Worm (Caenorhabditis elegans) whole organism, young adult: Measurements from ENCODE around the gene nlr-1.
A peak's percentile ranks its signal among the peaks of the same experiment; 100 is the strongest.

Source experiments
- F49E8.2 ChIP-seq: sonication (generic microtip); optimal IDR thresholded peaks from 3 replicates; lab custom pipeline; 2017; ENCODE audit warnings: missing genetic modification characterization, mild to moderate bottlenecking, missing compliant biosample characterization, antibody characterized with exemption, moderate library complexity; ENCODE audit not compliant: insufficient read depth
- F55B11.4 ChIP-seq: sonication (generic microtip); optimal IDR thresholded peaks from 2 replicates; lab custom pipeline; 2016; ENCODE audit warnings: missing compliant biosample characterization, missing genetic modification characterization, borderline replicate concordance; ENCODE audit not compliant: insufficient read depth
- F57C9.4 ChIP-seq: sonication (generic microtip); optimal IDR thresholded peaks from 2 replicates; lab custom pipeline; 2017; ENCODE audit warnings: mild to moderate bottlenecking, missing genetic modification characterization, missing compliant biosample characterization
- K11D2.4 ChIP-seq: fragments of 200-800 bp; sonication (Bioruptor generic); IDR thresholded peaks from 2 replicates; pipeline ENCODE4 v1.3.6; 2022; ENCODE audit warnings: missing genetic modification reagents, missing genetic modification characterization, missing compliant biosample characterization
- T07F8.4 ChIP-seq: sonication (generic microtip); optimal IDR thresholded peaks from 2 replicates; lab custom pipeline; 2016; ENCODE audit warnings: mild to moderate bottlenecking, missing genetic modification characterization, moderate library complexity, missing compliant biosample characterization
- Y79H2A.3 ChIP-seq: fragments of 200-800 bp; sonication (Bioruptor generic); conservative IDR thresholded peaks from 2 replicates; pipeline ENCODE4 v1.3.6; 2022; ENCODE audit warnings: missing genetic modification reagents, missing genetic modification characterization, missing compliant biosample characterization
- ZK185.1 ChIP-seq: sonication (generic microtip); optimal IDR thresholded peaks from 2 replicates; lab custom pipeline; 2016; ENCODE audit warnings: mild to moderate bottlenecking, missing genetic modification characterization, missing compliant biosample characterization; ENCODE audit not compliant: poor library complexity, severe bottlenecking
- ama-1 ChIP-seq, 3 experiments: fragments of 150-350 bp in 1 of 3; sonication (generic microtip) in 2 of 3; optimal IDR thresholded peaks; 2 replicates each; lab custom pipeline; 2014 to 2018; ENCODE audit warnings: missing biosample characterization in 2 of 3, missing genetic modification characterization in 2 of 3, missing genetic modification reagents in 2 of 3
- athp-1 ChIP-seq: sonication (generic microtip); optimal IDR thresholded peaks from 2 replicates; lab custom pipeline; 2017; ENCODE audit warnings: mild to moderate bottlenecking, missing genetic modification characterization, missing compliant biosample characterization
- attf-5 ChIP-seq: fragments of 200-800 bp; sonication (Bioruptor generic); optimal IDR thresholded peaks from 2 replicates; lab custom pipeline; 2018; ENCODE audit warnings: mild to moderate bottlenecking, missing genetic modification characterization, missing compliant biosample characterization
- attf-6 ChIP-seq: fragments of 200-800 bp; sonication (Bioruptor generic); IDR thresholded peaks from 2 replicates; pipeline ENCODE4 v1.3.6; 2022; ENCODE audit warnings: missing genetic modification reagents, missing genetic modification characterization, missing compliant biosample characterization
- bed-2 ChIP-seq: fragments of 200-800 bp; sonication (Bioruptor generic); IDR thresholded peaks from 2 replicates; pipeline ENCODE4 v1.3.6; 2022; ENCODE audit warnings: missing genetic modification reagents, missing genetic modification characterization, missing compliant biosample characterization
- cebp-1 ChIP-seq, 2 experiments: fragments of 200-800 bp in 1 of 2; sonication (Bioruptor generic) in 1 of 2; sonication (generic microtip) in 1 of 2; IDR thresholded peaks in 1 of 2; optimal IDR thresholded peaks in 1 of 2; 2 replicates each; pipeline versions ENCODE4 v1.3.6 to Lab custom; 2017 to 2022; ENCODE audit warnings: missing compliant biosample characterization in 2 of 2, missing genetic modification characterization in 2 of 2, mild to moderate bottlenecking in 1 of 2, missing genetic modification reagents in 1 of 2, moderate library complexity in 1 of 2
- chd-7 ChIP-seq: sonication (generic microtip); optimal IDR thresholded peaks from 2 replicates; lab custom pipeline; 2016; ENCODE audit warnings: mild to moderate bottlenecking, missing genetic modification characterization, moderate library complexity, missing compliant biosample characterization
- dpff-1 ChIP-seq: sonication (generic microtip); optimal IDR thresholded peaks from 2 replicates; lab custom pipeline; 2017; ENCODE audit warnings: mild to moderate bottlenecking, missing genetic modification characterization, missing compliant biosample characterization
- egrh-3 ChIP-seq: fragments of 200-800 bp; sonication (Bioruptor generic); IDR thresholded peaks from 2 replicates; pipeline ENCODE4 v1.3.6; 2022; ENCODE audit warnings: missing genetic modification reagents, missing genetic modification characterization, missing compliant biosample characterization
- gei-17 ChIP-seq: fragments of 200-800 bp; sonication (Bioruptor generic); optimal IDR thresholded peaks from 2 replicates; lab custom pipeline; 2018; ENCODE audit warnings: mild to moderate bottlenecking, missing genetic modification characterization, missing compliant biosample characterization
- hmg-1.2 ChIP-seq: fragments of 200-800 bp; sonication (Bioruptor generic); IDR thresholded peaks from 2 replicates; pipeline ENCODE4 v1.3.6; 2022; ENCODE audit warnings: missing genetic modification reagents, missing genetic modification characterization, missing compliant biosample characterization
- hmg-20 ChIP-seq: fragments of 200-800 bp; sonication (Bioruptor generic); IDR thresholded peaks from 2 replicates; pipeline ENCODE4 v1.3.6; 2022; ENCODE audit warnings: missing genetic modification reagents, missing genetic modification characterization, missing compliant biosample characterization
- hrde-1 ChIP-seq: sonication (generic microtip); optimal IDR thresholded peaks from 2 replicates; lab custom pipeline; 2016; ENCODE audit warnings: missing genetic modification characterization, mild to moderate bottlenecking, missing compliant biosample characterization, moderate library complexity, missing genotype, missing genetic modification reagents, borderline replicate concordance
- let-607 ChIP-seq, 2 experiments: fragments of 200-800 bp in 1 of 2; sonication (Bioruptor generic) in 1 of 2; sonication (generic microtip) in 1 of 2; optimal IDR thresholded peaks; 2 replicates each; lab custom pipeline; 2016 to 2018; ENCODE audit warnings: mild to moderate bottlenecking in 2 of 2, missing compliant biosample characterization in 2 of 2, missing genetic modification characterization in 2 of 2, moderate library complexity in 2 of 2, missing genotype in 1 of 2
- lin-26 ChIP-seq: fragments of 200-800 bp; sonication (Bioruptor generic); IDR thresholded peaks from 2 replicates; pipeline ENCODE4 v1.3.6; 2022; ENCODE audit warnings: missing genetic modification reagents, missing genetic modification characterization, missing compliant biosample characterization
- lin-35 ChIP-seq, 3 experiments: fragments of 150-350 bp in 2 of 3; sonication (generic microtip) in 1 of 3; optimal IDR thresholded peaks; 2 replicates each; lab custom pipeline; 2014 to 2018; ENCODE audit warnings: missing biosample characterization in 3 of 3, missing genetic modification characterization in 3 of 3, missing genetic modification reagents in 3 of 3
- lin-54 ChIP-seq: fragments of 200-800 bp; sonication (Bioruptor generic); optimal IDR thresholded peaks from 2 replicates; lab custom pipeline; 2018; ENCODE audit warnings: mild to moderate bottlenecking, missing genetic modification characterization, missing compliant biosample characterization
- lir-1 ChIP-seq: fragments of 200-800 bp; sonication (Bioruptor generic); conservative IDR thresholded peaks from 2 replicates; pipeline ENCODE4 v1.3.6; 2022; ENCODE audit warnings: missing genetic modification reagents, missing genetic modification characterization, missing compliant biosample characterization
- lsl-1 ChIP-seq: fragments of 200-800 bp; sonication (Bioruptor generic); optimal IDR thresholded peaks from 2 replicates; lab custom pipeline; 2018; ENCODE audit warnings: mild to moderate bottlenecking, missing genetic modification characterization, moderate library complexity, missing compliant biosample characterization
- madf-10 ChIP-seq: sonication (generic microtip); optimal IDR thresholded peaks from 2 replicates; lab custom pipeline; 2016; ENCODE audit warnings: mild to moderate bottlenecking, missing genetic modification characterization, missing compliant biosample characterization
- madf-3 ChIP-seq: fragments of 200-800 bp; sonication (Bioruptor generic); IDR thresholded peaks from 2 replicates; pipeline ENCODE4 v1.3.6; 2022; ENCODE audit warnings: missing genetic modification reagents, missing genetic modification characterization, missing compliant biosample characterization
- mcd-1 ChIP-seq: fragments of 200-800 bp; sonication (Bioruptor generic); IDR thresholded peaks from 2 replicates; pipeline ENCODE4 v1.3.6; 2022; ENCODE audit warnings: missing genetic modification reagents, missing genetic modification characterization, missing compliant biosample characterization
- nfya-1 ChIP-seq: sonication (generic microtip); optimal IDR thresholded peaks from 2 replicates; lab custom pipeline; 2017; ENCODE audit warnings: antibody characterized with exemption, missing compliant biosample characterization, missing genetic modification characterization, borderline replicate concordance; ENCODE audit not compliant: insufficient read depth
- nfya-2 ChIP-seq: fragments of 200-800 bp; sonication (Bioruptor generic); IDR thresholded peaks from 2 replicates; pipeline ENCODE4 v1.3.6; 2022; ENCODE audit warnings: missing genetic modification reagents, missing genetic modification characterization, missing compliant biosample characterization
- nhr-120 ChIP-seq: fragments of 200-800 bp; sonication (Bioruptor generic); IDR thresholded peaks from 2 replicates; pipeline ENCODE4 v1.3.6; 2022; ENCODE audit warnings: missing genetic modification characterization, missing compliant biosample characterization
- nhr-179 ChIP-seq: sonication (generic microtip); optimal IDR thresholded peaks from 2 replicates; lab custom pipeline; 2016; ENCODE audit warnings: mild to moderate bottlenecking, missing genetic modification characterization, missing compliant biosample characterization
- pbrm-1 ChIP-seq: fragments of 200-800 bp; sonication (Bioruptor generic); IDR thresholded peaks from 2 replicates; pipeline ENCODE4 v1.3.6; 2022; ENCODE audit warnings: missing genetic modification reagents, missing genetic modification characterization, missing compliant biosample characterization
- repo-1 ChIP-seq: sonication (generic microtip); optimal IDR thresholded peaks from 2 replicates; lab custom pipeline; 2017; ENCODE audit warnings: mild to moderate bottlenecking, missing genetic modification characterization, missing compliant biosample characterization
- sea-2 ChIP-seq: fragments of 200-800 bp; sonication (Bioruptor generic); IDR thresholded peaks from 2 replicates; pipeline ENCODE4 v1.3.6; 2022; ENCODE audit warnings: missing genetic modification characterization, missing compliant biosample characterization
- snpc-1.1 ChIP-seq: sonication (generic microtip); optimal IDR thresholded peaks from 2 replicates; lab custom pipeline; 2017; ENCODE audit warnings: missing genetic modification characterization, mild to moderate bottlenecking, missing compliant biosample characterization, antibody characterized with exemption, moderate library complexity, missing genotype, missing genetic modification reagents; ENCODE audit not compliant: insufficient read depth
- snpc-4 ChIP-seq, 5 experiments: fragments of 150-350 bp in 1 of 5; sonication (generic microtip) in 4 of 5; optimal IDR thresholded peaks; 2 replicates each; lab custom pipeline; 2014 to 2018; ENCODE audit warnings: missing genetic modification characterization in 5 of 5, missing biosample characterization in 3 of 5, antibody characterized with exemption in 2 of 5, mild to moderate bottlenecking in 2 of 5, missing compliant biosample characterization in 2 of 5, missing genotype in 2 of 5, moderate library complexity in 2 of 5, missing genetic modification reagents in 1 of 5
- tlf-1 ChIP-seq: fragments of 200-800 bp; sonication (Bioruptor generic); optimal IDR thresholded peaks from 2 replicates; lab custom pipeline; 2018; ENCODE audit warnings: mild to moderate bottlenecking, missing genetic modification characterization, missing compliant biosample characterization
- unc-62 ChIP-seq: fragments of 150-350 bp; optimal IDR thresholded peaks from 2 replicates; lab custom pipeline; 2014; ENCODE audit warnings: missing biosample characterization, missing genetic modification reagents, missing genetic modification characterization
- xnd-1 ChIP-seq: sonication (generic microtip); optimal IDR thresholded peaks from 2 replicates; lab custom pipeline; 2016; ENCODE audit warnings: missing genotype, missing genetic modification reagents, missing genetic modification characterization, missing compliant biosample characterization
- zim-3 ChIP-seq: sonication (generic microtip); optimal IDR thresholded peaks from 2 replicates; lab custom pipeline; 2017; ENCODE audit warnings: mild to moderate bottlenecking, missing genetic modification characterization, moderate library complexity, missing compliant biosample characterization
- ztf-22 ChIP-seq: fragments of 200-800 bp; sonication (Bioruptor generic); optimal IDR thresholded peaks from 2 replicates; lab custom pipeline; 2018; ENCODE audit warnings: mild to moderate bottlenecking, missing genetic modification characterization, moderate library complexity, missing compliant biosample characterization
- ztf-3 ChIP-seq: fragments of 200-800 bp; sonication (Bioruptor generic); optimal IDR thresholded peaks from 2 replicates; lab custom pipeline; 2018; ENCODE audit warnings: mild to moderate bottlenecking, missing genetic modification characterization, missing compliant biosample characterization

nlr-1 gene

DNA sequence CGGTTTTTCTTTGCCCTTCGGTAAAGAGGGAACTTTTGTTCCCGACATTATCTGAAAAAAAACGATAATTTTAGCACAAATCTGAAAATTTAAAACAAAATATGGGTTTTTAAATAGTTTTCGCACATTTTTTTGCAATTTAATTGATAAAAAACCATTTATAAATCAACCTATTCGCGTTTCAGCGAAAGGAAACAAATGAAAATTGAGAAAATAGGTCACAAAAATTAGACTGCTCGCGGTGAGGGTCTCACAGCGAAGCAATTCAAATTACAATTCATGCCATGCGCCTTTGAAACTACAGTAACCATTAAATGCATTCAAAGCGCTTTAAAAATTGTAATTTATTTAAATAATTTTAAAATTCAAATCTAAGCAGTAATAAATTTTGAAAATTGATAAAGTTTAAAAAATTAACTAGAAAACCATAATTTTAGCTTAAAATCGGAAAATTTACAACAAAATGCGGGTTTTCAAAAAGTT, 23.9 kb downstream of the nlr-1 start, which contains the start of gene B0001.7 (continued):
- TF ChIP-seq zim-3 (tag; lab: Kevin White, UChicago) = no peak
- no peak for TF ChIP-seq gei-17
- TF ChIP-seq athp-1 (tag; lab: Kevin White, UChicago) = no peak
- no peak for TF ChIP-seq repo-1 (tag; lab: Kevin White, UChicago)
- no peak for TF ChIP-seq sea-2 (GFP tag; lab: Robert Waterston, UW)
- no peak for TF ChIP-seq lin-26 (GFP tag; lab: Robert Waterston, UW)
- TF ChIP-seq F55B11.4 = no peak
- no peak for TF ChIP-seq lin-35 (GFP tag; optimal IDR thresholded peaks at IDR 0.05; lab: Kevin White, UChicago)
- no peak for TF ChIP-seq snpc-1.1
- TF ChIP-seq lir-1 (GFP tag; lab: Robert Waterston, UW) = no peak
- no peak for TF ChIP-seq bed-2 (GFP tag; lab: Robert Waterston, UW)
- TF ChIP-seq attf-5 (GFP tag; lab: Kevin White, UChicago) = no peak
- TF ChIP-seq mcd-1 (GFP tag; lab: Robert Waterston, UW) = no peak
- no peak for TF ChIP-seq hrde-1
- TF ChIP-seq pbrm-1 (GFP tag; lab: Robert Waterston, UW) = no peak
- TF ChIP-seq lin-54 = peak; percentile 66
- TF ChIP-seq ama-1 (optimal IDR thresholded peaks at IDR 0.05; lab: Kevin White, UChicago) = no peak
- no peak for TF ChIP-seq ama-1 (GFP tag; optimal IDR thresholded peaks at IDR 0.05; lab: Kevin White, UChicago)
- no peak for TF ChIP-seq attf-6 (GFP tag; lab: Robert Waterston, UW)
- no peak for TF ChIP-seq cebp-1 (GFP tag; IDR thresholded peaks at IDR 0.05; lab: Robert Waterston, UW)
- no peak for TF ChIP-seq cebp-1 (tag; optimal IDR thresholded peaks at IDR 0.05; lab: Kevin White, UChicago)
- TF ChIP-seq K11D2.4 = no peak
- TF ChIP-seq nfya-2 (GFP tag; lab: Robert Waterston, UW) = no peak
- TF ChIP-seq T07F8.4 = no peak
- TF ChIP-seq tlf-1 (GFP tag; lab: Kevin White, UChicago) = no peak
- no peak for TF ChIP-seq nhr-120 (GFP tag; lab: Robert Waterston, UW)
- no peak for TF ChIP-seq F57C9.4 (tag; lab: Kevin White, UChicago)
- TF ChIP-seq let-607 (tag; optimal IDR thresholded peaks at IDR 0.05; lab: Kevin White, UChicago) = no peak
- TF ChIP-seq ztf-3 (GFP tag; lab: Kevin White, UChicago) = no peak
- TF ChIP-seq nfya-1 (tag; lab: Kevin White, UChicago) = no peak

DNA sequence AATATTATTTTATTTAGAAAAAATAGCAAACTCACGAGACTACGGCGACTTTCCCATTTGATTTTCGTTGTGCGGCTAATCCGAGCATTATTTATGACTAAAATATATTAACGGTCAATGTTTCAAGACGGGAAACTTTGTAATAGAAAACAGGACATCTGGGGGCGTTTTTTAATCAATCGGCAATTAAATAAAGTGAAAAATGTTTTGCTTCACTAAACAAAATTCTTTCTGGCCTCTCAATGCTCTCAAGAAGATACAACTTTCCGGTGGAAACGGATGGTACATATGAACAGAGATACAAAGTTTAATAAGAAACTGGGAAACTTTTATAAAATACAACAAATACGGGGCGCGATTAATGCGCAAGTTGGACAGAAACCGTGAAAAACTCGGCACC, 27.3 kb downstream of the nlr-1 start, which contains the start of gene B0001.2:
TSS of gene B0001.2 (minus strand) at position 101 of the 400 bp plus-strand sequence.
- TF ChIP-seq F49E8.2 (no peak), dpff-1 (no peak), lin-26 (GFP tag; lab: Robert Waterston, UW) (0 out of 2 replicates have a peak, but pooled peaks have one; percentile 50), snpc-4 (GFP tag; optimal IDR thresholded peaks at IDR 0.05; lab: Kevin White, UChicago) (no peak), snpc-4 (tag; optimal IDR thresholded peaks at IDR 0.05; lab: Kevin White, UChicago) (no peak), madf-3 (GFP tag; lab: Robert Waterston, UW) (no peak), hmg-1.2 (GFP tag; lab: Robert Waterston, UW) (0 out of 2 replicates have a peak, but pooled peaks have one; percentile 17), unc-62 (GFP tag; lab: Kevin White, UChicago) (no peak)

DNA sequence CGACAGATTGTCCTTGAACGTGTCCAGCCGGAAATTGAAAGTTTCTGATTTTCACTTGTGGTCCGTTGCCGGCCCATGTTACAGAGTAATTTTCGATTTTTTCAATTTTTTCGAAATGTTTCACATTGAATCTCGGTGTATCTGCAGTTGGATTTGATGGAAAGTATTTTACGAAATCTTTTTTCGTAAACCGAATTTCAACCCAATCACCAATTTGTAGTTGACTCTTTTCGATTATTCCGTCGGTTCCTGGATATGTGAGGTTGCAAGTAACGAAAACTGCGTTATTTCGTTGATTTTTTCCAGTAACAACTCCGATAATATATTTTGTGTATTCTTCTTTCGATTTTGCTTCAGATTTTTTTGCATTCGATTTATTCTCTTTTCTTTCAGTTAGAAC, 28.5 kb downstream of the nlr-1 start:
- TF ChIP-seq lsl-1 (no peak), madf-10 (tag; lab: Kevin White, UChicago) (no peak), F49E8.2 (no peak), zim-3 (tag; lab: Kevin White, UChicago) (no peak), egrh-3 (GFP tag; lab: Robert Waterston, UW) (no peak), xnd-1 (tag; lab: Kevin White, UChicago) (no peak), ZK185.1 (tag; lab: Kevin White, UChicago) (no peak), hmg-20 (no peak), nhr-179 (tag; lab: Kevin White, UChicago) (no peak), chd-7 (tag; lab: Kevin White, UChicago) (no peak), ztf-22 (GFP tag; lab: Kevin White, UChicago) (no peak), Y79H2A.3 (GFP tag; lab: Robert Waterston, UW) (no peak), tlf-1 (GFP tag; lab: Kevin White, UChicago) (no peak)
